Fruit fly (Drosophila melanogaster) whole organism, adult: ENCODE measurements around the gene Osi18.

Source experiments
- CG11617 ChIP-seq: fragments of 200-800 bp; sonication (Bioruptor generic); optimal IDR thresholded peaks from 2 replicates; lab custom pipeline; 2017; ENCODE audit warnings: mild to moderate bottlenecking, missing biosample characterization, missing genetic modification reagents, missing genetic modification characterization
- CG12768 ChIP-seq: fragments of 200-800 bp; sonication (Bioruptor generic); optimal IDR thresholded peaks from 2 replicates; lab custom pipeline; 2017; ENCODE audit warnings: missing biosample characterization, missing genetic modification characterization, mild to moderate bottlenecking, moderate library complexity, missing genetic modification reagents
- CG14711 ChIP-seq: fragments of 200-800 bp; sonication (Bioruptor generic); optimal IDR thresholded peaks from 2 replicates; lab custom pipeline; 2018; ENCODE audit warnings: missing biosample characterization, mild to moderate bottlenecking, missing genetic modification characterization, moderate library complexity
- CG1620 ChIP-seq: fragments of 200-800 bp; sonication (Bioruptor generic); optimal IDR thresholded peaks from 2 replicates; lab custom pipeline; 2016; ENCODE audit warnings: missing biosample characterization, missing genetic modification characterization
- CG33017 ChIP-seq: fragments of 200-800 bp; sonication (Bioruptor generic); optimal IDR thresholded peaks from 2 replicates; lab custom pipeline; 2018; ENCODE audit warnings: missing biosample characterization, mild to moderate bottlenecking, missing genetic modification characterization, moderate library complexity
- CG5204 ChIP-seq: fragments of 200-800 bp; sonication (Bioruptor generic); optimal IDR thresholded peaks from 2 replicates; lab custom pipeline; 2016; ENCODE audit warnings: missing biosample characterization, missing genetic modification characterization
- CG7045 ChIP-seq: fragments of 200-800 bp; sonication (Bioruptor generic); optimal IDR thresholded peaks from 2 replicates; lab custom pipeline; 2017; ENCODE audit warnings: missing biosample characterization, mild to moderate bottlenecking, missing genetic modification characterization
- CG7101 ChIP-seq: fragments of 200-800 bp; sonication (Bioruptor generic); optimal IDR thresholded peaks from 2 replicates; lab custom pipeline; 2018; ENCODE audit warnings: missing biosample characterization, mild to moderate bottlenecking, missing genetic modification characterization, moderate library complexity
- Clk ChIP-seq: fragments of 200-800 bp; sonication (Bioruptor generic); optimal IDR thresholded peaks from 2 replicates; lab custom pipeline; 2017; ENCODE audit warnings: missing biosample characterization, missing genetic modification characterization
- Crg-1 ChIP-seq: fragments of 200-800 bp; sonication (Bioruptor generic); optimal IDR thresholded peaks from 2 replicates; lab custom pipeline; 2016; ENCODE audit warnings: missing biosample characterization, missing genetic modification characterization
- Hr96 ChIP-seq: fragments of 200-800 bp; sonication (Bioruptor generic); optimal IDR thresholded peaks from 2 replicates; lab custom pipeline; 2016; ENCODE audit warnings: missing biosample characterization, missing genetic modification characterization
- Mnt ChIP-seq: fragments of 200-800 bp; sonication (Bioruptor generic); optimal IDR thresholded peaks from 2 replicates; lab custom pipeline; 2016; ENCODE audit warnings: missing biosample characterization, mild to moderate bottlenecking, missing genetic modification characterization
- bab1 ChIP-seq: fragments of 200-800 bp; sonication (Bioruptor generic); optimal IDR thresholded peaks from 3 replicates; lab custom pipeline; 2019; ENCODE audit warnings: missing biosample characterization, mild to moderate bottlenecking, missing genetic modification characterization, moderate library complexity
- cic ChIP-seq: fragments of 200-800 bp; sonication (Bioruptor generic); optimal IDR thresholded peaks from 2 replicates; lab custom pipeline; 2017; ENCODE audit warnings: missing biosample characterization, mild to moderate bottlenecking, missing genetic modification characterization, moderate library complexity
- cnc ChIP-seq, 2 experiments: fragments of >200 bp; optimal IDR thresholded peaks; 2 replicates each; lab custom pipeline; 2017
- kay ChIP-seq: fragments of 200-800 bp; sonication (Bioruptor generic); peaks from one replicate; lab custom pipeline; 2016; ENCODE audit warnings: missing biosample characterization, missing genetic modification characterization, borderline replicate concordance
- ovo ChIP-seq: fragments of 200-800 bp; sonication (Bioruptor generic); optimal IDR thresholded peaks from 2 replicates; lab custom pipeline; 2016; ENCODE audit warnings: missing biosample characterization, missing genetic modification characterization
- pad ChIP-seq: fragments of 200-800 bp; sonication (Bioruptor generic); optimal IDR thresholded peaks from 3 replicates; lab custom pipeline; 2017; ENCODE audit warnings: missing biosample characterization, missing genetic modification characterization, mild to moderate bottlenecking, moderate library complexity, missing genetic modification reagents
- tj ChIP-seq: fragments of 200-800 bp; sonication (Bioruptor generic); optimal IDR thresholded peaks from 3 replicates; lab custom pipeline; 2017; ENCODE audit warnings: missing biosample characterization, mild to moderate bottlenecking, missing genetic modification characterization, moderate library complexity
- toe ChIP-seq: fragments of 200-800 bp; sonication (Bioruptor generic); optimal IDR thresholded peaks from 2 replicates; lab custom pipeline; 2016; ENCODE audit warnings: missing biosample characterization, missing genetic modification characterization

Gene Osi18

DNA sequence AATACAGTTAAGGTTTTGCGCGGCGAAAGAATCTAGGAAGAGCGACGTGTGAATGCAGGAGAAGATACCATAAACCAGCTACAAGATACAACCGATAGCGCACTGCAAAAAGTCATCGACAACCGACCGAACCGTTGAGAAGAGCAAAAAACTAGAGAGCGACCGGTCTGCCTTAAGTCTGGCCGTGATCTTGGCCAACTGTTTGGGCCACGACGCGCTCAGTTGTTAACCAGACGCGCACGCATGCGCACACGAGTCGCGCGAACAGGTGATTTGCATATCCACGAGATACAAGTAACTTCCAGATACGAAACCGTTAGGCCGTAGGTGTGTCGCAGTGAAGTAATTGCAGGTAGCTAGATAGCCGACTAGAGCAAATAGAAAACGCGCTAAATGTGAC lies 15.0 kb upstream of the Osi18 start:
- no peak for TF ChIP-seq toe
- TF ChIP-seq CG5204 (GFP tag; lab: Kevin White, UChicago), result no peak
- TF ChIP-seq Clk (GFP tag; lab: Kevin White, UChicago), result no peak
- TF ChIP-seq CG11617 (GFP tag; lab: Kevin White, UChicago), result no peak
- TF ChIP-seq CG7045, result no peak
- TF ChIP-seq CG12768, result no peak
- TF ChIP-seq CG1620 (GFP tag; lab: Kevin White, UChicago), result no peak
- no peak for TF ChIP-seq ovo (GFP tag; lab: Kevin White, UChicago)
- TF ChIP-seq cnc (optimal IDR thresholded peaks at IDR 0.05; lab: Kevin White, UChicago), result no peak
- no peak for TF ChIP-seq CG33017 (tag; lab: Kevin White, UChicago)
- TF ChIP-seq CG14711 (tag; lab: Kevin White, UChicago), result no peak
- no peak for TF ChIP-seq cic (GFP tag; lab: Kevin White, UChicago)

DNA sequence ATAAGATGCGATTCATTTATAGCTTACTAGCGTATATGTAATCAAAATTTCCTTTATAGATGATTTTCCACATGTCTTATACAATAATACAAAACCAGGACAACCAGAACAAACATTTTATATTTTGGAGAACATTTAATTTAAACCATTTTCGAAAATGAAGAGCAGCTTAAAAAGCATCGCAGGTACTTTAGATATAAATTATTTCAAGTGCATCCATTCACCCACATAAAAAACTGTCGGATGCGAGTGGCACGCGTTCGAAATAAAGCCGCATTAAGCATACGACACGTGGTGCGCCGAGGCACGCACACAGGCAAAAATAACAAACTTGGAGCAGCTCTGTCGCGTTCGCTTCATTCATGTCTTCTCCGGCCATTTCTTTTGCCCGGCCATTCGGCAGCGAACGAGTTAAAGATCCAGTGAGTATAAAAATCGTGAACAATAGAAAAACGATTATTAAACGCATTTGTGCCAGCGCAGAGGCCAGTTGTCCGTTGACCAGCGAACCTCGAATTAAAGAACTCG lies 4.9 kb downstream of the Osi18 start, which contains the start of gene Osi19:
Osi19 (plus strand) TSS at position 457 of the 528 bp plus-strand sequence.
- TF ChIP-seq CG5204 (GFP tag; lab: Kevin White, UChicago) (no peak), tj (GFP tag; lab: Kevin White, UChicago) (no peak), CG11617 (GFP tag; lab: Kevin White, UChicago) (no peak), bab1 (GFP tag; lab: Kevin White, UChicago) (no peak), cic (GFP tag; lab: Kevin White, UChicago) (no peak), ovo (GFP tag; lab: Kevin White, UChicago) (no peak), CG7045 (no peak), Hr96 (GFP tag; lab: Kevin White, UChicago) (no peak), CG7101 (tag; lab: Kevin White, UChicago) (no peak), Mnt (GFP tag; lab: Kevin White, UChicago) (no peak), Clk (GFP tag; lab: Kevin White, UChicago) (no peak), CG33017 (tag; lab: Kevin White, UChicago) (no peak), CG14711 (tag; lab: Kevin White, UChicago) (no peak), CG1620 (GFP tag; lab: Kevin White, UChicago) (no peak)

DNA sequence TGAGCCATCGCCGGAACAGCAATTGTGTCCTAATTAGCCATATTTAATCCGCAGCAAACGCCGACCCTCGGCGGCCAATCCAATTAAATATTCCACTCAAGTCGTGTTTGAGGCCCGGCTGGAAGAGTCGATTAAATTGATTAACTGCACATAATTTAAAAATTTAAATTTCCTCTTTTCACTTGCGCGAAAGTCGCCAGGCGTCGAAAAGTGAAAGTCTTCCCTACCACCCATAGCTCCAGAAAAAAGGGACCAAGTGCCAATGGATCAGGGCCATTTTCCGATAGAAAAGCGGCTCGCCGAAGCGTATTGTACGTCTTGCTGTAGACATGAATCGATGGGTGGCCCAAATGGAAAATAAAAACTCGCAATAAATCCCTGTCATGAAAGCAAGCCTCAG lies 7.3 kb downstream of the Osi18 start:
- no peak for TF ChIP-seq cnc (optimal IDR thresholded peaks at IDR 0.05; lab: Kevin White, UChicago)
- TF ChIP-seq CG7101 (tag; lab: Kevin White, UChicago), result no peak
- no peak for TF ChIP-seq CG14711 (tag; lab: Kevin White, UChicago)
- TF ChIP-seq CG7045, result no peak
- TF ChIP-seq Mnt (GFP tag; lab: Kevin White, UChicago), result no peak
- no peak for TF ChIP-seq toe
- TF ChIP-seq CG33017 (tag; lab: Kevin White, UChicago), result no peak
- no peak for TF ChIP-seq CG12768
- TF ChIP-seq Clk (GFP tag; lab: Kevin White, UChicago), result no peak
- TF ChIP-seq CG11617 (GFP tag; lab: Kevin White, UChicago), result no peak
- no peak for TF ChIP-seq CG5204 (GFP tag; lab: Kevin White, UChicago)
- no peak for TF ChIP-seq CG1620 (GFP tag; lab: Kevin White, UChicago)
- TF ChIP-seq ovo (GFP tag; lab: Kevin White, UChicago), result no peak
- TF ChIP-seq kay (GFP tag; lab: Kevin White, UChicago), result no peak
- no peak for TF ChIP-seq bab1 (GFP tag; lab: Kevin White, UChicago)
- no peak for TF ChIP-seq tj (GFP tag; lab: Kevin White, UChicago)
- no peak for TF ChIP-seq Crg-1 (GFP tag; lab: Kevin White, UChicago)
- no peak for TF ChIP-seq pad (GFP tag; lab: Kevin White, UChicago)

DNA sequence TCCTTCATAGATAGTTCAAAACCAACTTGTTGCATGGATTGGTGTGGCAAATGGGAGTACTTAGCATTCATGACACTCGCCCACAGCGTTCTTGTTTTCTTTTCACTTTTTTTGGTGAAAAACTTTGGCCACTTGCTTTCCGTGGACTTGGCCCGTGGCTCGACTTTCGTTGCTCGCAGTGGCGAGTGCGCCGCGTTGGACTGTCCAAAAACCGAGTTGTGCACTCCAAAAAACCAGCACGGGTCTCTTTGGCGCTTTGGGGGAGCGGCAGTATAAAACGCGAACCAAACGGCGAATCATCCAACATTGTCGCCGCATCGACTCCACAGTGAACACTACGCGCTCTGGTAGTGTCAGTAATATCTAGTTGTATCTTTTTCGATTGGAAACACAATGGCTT lies 9.7 kb downstream of the Osi18 start, which contains the start of gene Osi20:
Osi20 (plus strand) TSS at position 301 of the 400 bp plus-strand sequence.
- TF ChIP-seq CG14711 (tag; lab: Kevin White, UChicago), result no peak
- no peak for TF ChIP-seq Hr96 (GFP tag; lab: Kevin White, UChicago)
- TF ChIP-seq CG12768, result no peak
- no peak for TF ChIP-seq CG5204 (GFP tag; lab: Kevin White, UChicago)
- TF ChIP-seq Crg-1 (GFP tag; lab: Kevin White, UChicago), result no peak

DNA sequence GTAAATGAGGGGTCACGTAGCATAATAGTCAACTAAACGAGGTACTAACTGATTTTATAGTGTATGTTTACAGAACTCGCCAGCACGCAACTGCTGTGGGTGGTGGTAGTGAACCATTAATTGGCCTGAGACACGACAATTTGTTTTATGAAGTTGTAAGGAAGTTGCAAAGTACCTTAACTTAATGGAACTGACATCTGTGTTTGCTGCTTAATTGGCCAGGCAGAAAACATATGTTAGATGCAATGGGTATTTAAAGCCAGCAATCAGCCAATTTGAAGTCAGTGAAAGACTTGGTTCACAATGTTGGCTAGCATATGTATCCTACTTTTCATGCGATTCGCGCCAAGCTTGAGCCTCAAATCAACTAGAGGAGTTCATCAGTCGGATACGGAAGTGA lies 11.6 kb downstream of the Osi18 start, which contains the start of gene CG17917:
CG17917 (plus strand) TSS at position 301 of the 400 bp plus-strand sequence.
- TF ChIP-seq Hr96 (GFP tag; lab: Kevin White, UChicago) (no peak), CG7045 (no peak), bab1 (GFP tag; lab: Kevin White, UChicago) (no peak), Mnt (GFP tag; lab: Kevin White, UChicago) (no peak), CG14711 (tag; lab: Kevin White, UChicago) (no peak), pad (GFP tag; lab: Kevin White, UChicago) (no peak), cnc (optimal IDR thresholded peaks at IDR 0.05; lab: Kevin White, UChicago) (no peak), Crg-1 (GFP tag; lab: Kevin White, UChicago) (no peak), CG7101 (tag; lab: Kevin White, UChicago) (no peak), kay (GFP tag; lab: Kevin White, UChicago) (no peak), tj (GFP tag; lab: Kevin White, UChicago) (no peak), CG5204 (GFP tag; lab: Kevin White, UChicago) (no peak), CG33017 (tag; lab: Kevin White, UChicago) (no peak), CG11617 (GFP tag; lab: Kevin White, UChicago) (no peak), cic (GFP tag; lab: Kevin White, UChicago) (no peak), CG1620 (GFP tag; lab: Kevin White, UChicago) (no peak), ovo (GFP tag; lab: Kevin White, UChicago) (no peak), CG12768 (no peak), toe (no peak), Clk (GFP tag; lab: Kevin White, UChicago) (no peak)
